Worm (Caenorhabditis elegans): ENCODE data around the gene str-102.

Gene str-102

DNA sequence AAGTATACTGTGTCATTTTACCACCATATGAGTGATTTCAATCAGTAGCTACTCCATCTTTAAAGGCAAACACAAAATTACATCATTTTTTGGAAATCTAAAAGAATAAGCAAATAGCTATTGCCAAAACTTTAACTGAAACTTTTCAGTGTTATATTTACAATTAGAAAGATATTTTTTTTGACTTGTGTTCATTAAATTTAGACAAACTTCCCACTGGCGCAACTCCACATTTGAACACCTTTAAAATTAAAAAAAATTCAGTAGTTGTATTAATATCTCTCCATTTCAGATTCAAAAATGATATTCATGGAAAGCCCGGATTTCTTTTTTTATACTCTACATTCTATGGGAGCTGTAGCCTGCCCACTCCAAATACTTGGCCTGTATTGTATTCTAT is 29.0 kb downstream of the str-102 start, which contains the start of gene srh-264:
Gene srh-264, plus strand, starts transcription at position 301 of the 400 bp plus-strand sequence.
- TF ChIP-seq pha-4 (GFP tag; IDR thresholded peaks at IDR 0.05) (no peak), pha-4 (tag; optimal IDR thresholded peaks at IDR 0.05) (no peak), nhr-102 (tag; optimal IDR thresholded peaks at IDR 0.05) (no peak), F49E8.2 (tag; optimal IDR thresholded peaks at IDR 0.05; ENCODE audit: borderline replicate concordance) (no peak), ceh-32 (tag; optimal IDR thresholded peaks at IDR 0.05; ENCODE audit: poor library complexity) (no peak), hlh-11 (tag; optimal IDR thresholded peaks at IDR 0.05) (no peak), set-16 (GFP tag; IDR thresholded peaks at IDR 0.05) (no peak), pqm-1 (tag; optimal IDR thresholded peaks at IDR 0.05) (no peak), nhr-237 (tag; optimal IDR thresholded peaks at IDR 0.05) (no peak), D1046.2 (GFP tag; IDR thresholded peaks at IDR 0.05) (no peak), mdt-29 (GFP tag; IDR thresholded peaks at IDR 0.05) (no peak), nhr-41 (GFP tag; IDR thresholded peaks at IDR 0.05) (no peak)

DNA sequence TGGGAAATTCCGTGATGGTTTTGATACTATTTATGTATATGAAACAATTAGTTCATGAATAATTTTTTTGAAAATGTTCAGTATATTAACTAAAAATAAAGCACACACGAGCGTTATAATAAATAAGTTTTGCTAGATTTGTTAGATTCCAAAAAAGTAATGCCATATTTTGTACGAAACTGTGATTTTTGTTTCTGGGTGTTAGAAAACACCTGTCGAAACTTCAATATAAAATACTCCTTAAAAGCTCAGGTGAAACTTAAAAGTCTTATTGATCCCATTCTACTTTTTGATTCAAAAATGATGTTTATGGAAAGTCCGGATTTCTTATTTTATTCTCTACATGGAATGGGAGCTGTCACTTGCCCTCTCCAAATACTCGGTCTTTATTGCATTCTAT is 31.1 kb downstream of the str-102 start, which contains the start of gene srh-265:
Gene srh-265, plus strand, starts transcription at position 301 of the 400 bp plus-strand sequence.
- TF ChIP-seq F49E8.2 (tag; optimal IDR thresholded peaks at IDR 0.05; ENCODE audit: borderline replicate concordance) (no peak), sdz-12 (GFP tag; optimal IDR thresholded peaks at IDR 0.05) (no peak), cey-2 (tag; optimal IDR thresholded peaks at IDR 0.05; ENCODE audit: borderline replicate concordance, insufficient read depth) (no peak), egl-27 (tag; optimal IDR thresholded peaks at IDR 0.05) (no peak)

DNA sequence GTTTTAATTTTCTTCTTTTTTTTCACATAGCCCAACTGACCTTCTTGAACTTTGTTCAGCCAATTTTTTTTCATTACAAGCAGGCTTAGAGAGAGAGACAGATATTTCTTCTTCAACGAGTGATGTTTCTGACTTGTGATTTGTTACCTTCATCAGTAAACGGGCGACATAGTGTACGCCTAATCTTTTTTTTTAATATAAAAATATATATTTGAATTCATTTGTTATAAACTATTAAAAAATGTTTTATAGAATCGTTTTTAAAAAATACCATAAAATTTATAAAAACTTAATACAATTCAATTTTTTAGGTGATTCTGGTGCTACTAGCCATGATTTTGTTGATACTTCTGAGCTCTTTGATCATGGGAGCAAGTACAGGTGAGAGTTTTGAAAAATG is 33.0 kb downstream of the str-102 start, which contains the start of gene T06E6.10:
Gene T06E6.10, plus strand, starts transcription at position 301 of the 400 bp plus-strand sequence.
- TF ChIP-seq arid-1 (GFP tag; conservative IDR thresholded peaks at IDR 0.05) (no peak), F37D6.2 (tag; optimal IDR thresholded peaks at IDR 0.05) (no peak), mxl-2 (GFP tag; conservative IDR thresholded peaks at IDR 0.05) (no peak), unc-39 (tag; optimal IDR thresholded peaks at IDR 0.05) (no peak), dmd-6 (GFP tag; IDR thresholded peaks at IDR 0.05) (no peak), sdz-12 (GFP tag; optimal IDR thresholded peaks at IDR 0.05) (no peak), daf-8 (GFP tag; IDR thresholded peaks at IDR 0.05) (no peak), ama-1 (optimal IDR thresholded peaks at IDR 0.05) (no peak), dve-1 (tag; optimal IDR thresholded peaks at IDR 0.05; ENCODE audit: insufficient read depth) (no peak), madf-9 (GFP tag; conservative IDR thresholded peaks at IDR 0.05) (no peak), F26F4.8 (GFP tag; conservative IDR thresholded peaks at IDR 0.05) (no peak), dmd-8 (GFP tag; IDR thresholded peaks at IDR 0.05) (no peak), rbr-2 (tag; optimal IDR thresholded peaks at IDR 0.05) (no peak), unc-130 (GFP tag; optimal IDR thresholded peaks at IDR 0.05) (no peak), F44E2.7 (GFP tag; IDR thresholded peaks at IDR 0.05) (no peak), vab-7 (GFP tag; IDR thresholded peaks at IDR 0.05) (no peak), ZK546.5 (tag; optimal IDR thresholded peaks at IDR 0.05) (no peak), egl-27 (tag; optimal IDR thresholded peaks at IDR 0.05) (no peak), zfp-3 (GFP tag; conservative IDR thresholded peaks at IDR 0.05) (no peak), mep-1 (tag; optimal IDR thresholded peaks at IDR 0.05) (no peak)

DNA sequence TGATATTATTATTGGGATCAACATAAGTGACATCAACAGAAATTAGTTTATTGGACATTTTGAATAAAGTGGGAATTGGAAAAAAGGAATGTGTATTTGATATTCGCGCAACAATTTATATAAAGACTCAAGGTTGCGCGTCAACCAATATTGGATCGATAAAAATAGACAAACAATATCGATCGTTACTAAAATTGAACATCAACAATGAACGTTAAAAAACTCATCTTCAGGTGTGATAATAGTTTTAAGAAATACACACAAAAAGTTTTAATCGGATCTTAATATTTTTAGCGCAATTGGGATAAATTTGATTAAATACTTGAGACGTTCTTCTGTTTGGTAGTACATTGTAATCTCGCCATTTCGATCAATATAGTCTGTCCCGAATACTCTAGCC is 38.8 kb downstream of the str-102 start, which contains the start of gene fbxa-104:
Gene fbxa-104, minus strand, starts transcription at position 83 of the 400 bp plus-strand sequence.
- TF ChIP-seq spr-1 (tag; optimal IDR thresholded peaks at IDR 0.05) (no peak), D1046.2 (GFP tag; IDR thresholded peaks at IDR 0.05) (no peak), unc-62 (GFP tag; optimal IDR thresholded peaks at IDR 0.05 in 1 of 2) (peak in 1 of 2 experiments; percentile 96), unc-62 (tag; optimal IDR thresholded peaks at IDR 0.05) (no peak), nhr-10 (tag; optimal IDR thresholded peaks at IDR 0.05) (no peak)

Data from whole organism, L4 larva.